Fruit fly (Drosophila melanogaster): ENCODE measurements around the gene yellow-g2.

Gene yellow-g2

dm6 chr3L:2257412-2257862, 18.9 kb upstream of the yellow-g2 start, which contains the start of the genes CG1275 and Elp5:
Gene CG1275, minus strand, starts transcription at chr3L:2257423.
Gene Elp5, plus strand, starts transcription at chr3L:2257456.
- TF ChIP-seq pan (optimal IDR thresholded peaks at IDR 0.05) = no peak
- no peak for TF ChIP-seq psq (optimal IDR thresholded peaks at IDR 0.05)
- TF ChIP-seq EcR (GFP tag; optimal IDR thresholded peaks at IDR 0.05) = no peak
- TF ChIP-seq usp (GFP tag; optimal IDR thresholded peaks at IDR 0.05) = no peak
- no peak for TF ChIP-seq Dll (optimal IDR thresholded peaks at IDR 0.05)
- no peak for TF ChIP-seq CG8478 (optimal IDR thresholded peaks at IDR 0.05)

dm6 chr3L:2261282-2261681, 15.1 kb upstream of the yellow-g2 start:
- TF ChIP-seq CG8478 (optimal IDR thresholded peaks at IDR 0.05) (no peak), usp (GFP tag; optimal IDR thresholded peaks at IDR 0.05) (no peak), EcR (GFP tag; optimal IDR thresholded peaks at IDR 0.05) (no peak), pan (optimal IDR thresholded peaks at IDR 0.05) (no peak), psq (optimal IDR thresholded peaks at IDR 0.05) (no peak), Dll (optimal IDR thresholded peaks at IDR 0.05) (no peak)

- no peak for TF ChIP-seq CG8478 (optimal IDR thresholded peaks at IDR 0.05)
- TF ChIP-seq EcR (GFP tag; optimal IDR thresholded peaks at IDR 0.05) = no peak
- no peak for TF ChIP-seq psq (optimal IDR thresholded peaks at IDR 0.05)
Measured at dm6 chr3L:2262515-2262944, 13.8 kb upstream of the yellow-g2 start, which contains the start of the genes oxt and CG13807. Gene oxt, minus strand, starts transcription at chr3L:2262664. Gene CG13807, plus strand, starts transcription at chr3L:2262919.

- no peak for TF ChIP-seq Dll (optimal IDR thresholded peaks at IDR 0.05)
- TF ChIP-seq psq (optimal IDR thresholded peaks at IDR 0.05) = no peak
- no peak for TF ChIP-seq pan (optimal IDR thresholded peaks at IDR 0.05)
- no peak for TF ChIP-seq CG8478 (optimal IDR thresholded peaks at IDR 0.05)
- TF ChIP-seq EcR (GFP tag; optimal IDR thresholded peaks at IDR 0.05) = no peak
- no peak for TF ChIP-seq usp (GFP tag; optimal IDR thresholded peaks at IDR 0.05)
Measured at dm6 chr3L:2265692-2266444, 10.5 kb upstream of the yellow-g2 start, which contains the start of the genes ecd and CG13806. Gene ecd, minus strand, starts transcription at chr3L:2265857. Gene CG13806, plus strand, starts transcription at chr3L:2266394.

dm6 chr3L:2267558-2267957, 8.8 kb upstream of the yellow-g2 start, which contains the start of gene obst-I:
Gene obst-I, plus strand, starts transcription at chr3L:2267858.
- TF ChIP-seq psq (optimal IDR thresholded peaks at IDR 0.05) (no peak), Dll (optimal IDR thresholded peaks at IDR 0.05) (no peak), usp (GFP tag; optimal IDR thresholded peaks at IDR 0.05) (no peak), pan (optimal IDR thresholded peaks at IDR 0.05) (no peak), CG8478 (optimal IDR thresholded peaks at IDR 0.05) (no peak), EcR (GFP tag; optimal IDR thresholded peaks at IDR 0.05) (no peak)

- TF ChIP-seq pan (optimal IDR thresholded peaks at IDR 0.05) = no peak
- TF ChIP-seq usp (GFP tag; optimal IDR thresholded peaks at IDR 0.05) = no peak
- no peak for TF ChIP-seq psq (optimal IDR thresholded peaks at IDR 0.05)
- TF ChIP-seq CG8478 (optimal IDR thresholded peaks at IDR 0.05) = no peak
- no peak for TF ChIP-seq EcR (GFP tag; optimal IDR thresholded peaks at IDR 0.05)
- no peak for TF ChIP-seq Dll (optimal IDR thresholded peaks at IDR 0.05)
Measured at dm6 chr3L:2268525-2268924, 7.8 kb upstream of the yellow-g2 start, which contains the start of gene CG32302. Gene CG32302, plus strand, starts transcription at chr3L:2268825.

- TF ChIP-seq psq (optimal IDR thresholded peaks at IDR 0.05) (no peak), EcR (GFP tag; optimal IDR thresholded peaks at IDR 0.05) (no peak), usp (GFP tag; optimal IDR thresholded peaks at IDR 0.05) (no peak), CG8478 (optimal IDR thresholded peaks at IDR 0.05) (no peak), Dll (optimal IDR thresholded peaks at IDR 0.05) (no peak)
Measured at dm6 chr3L:2272669-2273068, 3.7 kb upstream of the yellow-g2 start, which contains the start of gene yellow-g. Gene yellow-g, minus strand, starts transcription at chr3L:2272769.

- no peak for TF ChIP-seq pan (optimal IDR thresholded peaks at IDR 0.05)
- TF ChIP-seq Dll (optimal IDR thresholded peaks at IDR 0.05) = no peak
- TF ChIP-seq EcR (GFP tag; optimal IDR thresholded peaks at IDR 0.05) = no peak
- TF ChIP-seq psq (optimal IDR thresholded peaks at IDR 0.05) = no peak
- TF ChIP-seq CG8478 (optimal IDR thresholded peaks at IDR 0.05) = no peak
- TF ChIP-seq usp (GFP tag; optimal IDR thresholded peaks at IDR 0.05) = no peak
Measured at dm6 chr3L:2273392-2273791, 3.0 kb upstream of the yellow-g2 start.

dm6 chr3L:2282506-2282905, 6.2 kb downstream of the yellow-g2 start, which contains the start of gene MsR2:
Gene MsR2, plus strand, starts transcription at chr3L:2282883.
- TF ChIP-seq Dll (optimal IDR thresholded peaks at IDR 0.05) (no peak), pan (optimal IDR thresholded peaks at IDR 0.05) (no peak), usp (GFP tag; optimal IDR thresholded peaks at IDR 0.05) (no peak), CG8478 (optimal IDR thresholded peaks at IDR 0.05) (no peak), EcR (GFP tag; optimal IDR thresholded peaks at IDR 0.05) (no peak), psq (optimal IDR thresholded peaks at IDR 0.05) (no peak)

- TF ChIP-seq usp (GFP tag; optimal IDR thresholded peaks at IDR 0.05) (no peak), CG8478 (optimal IDR thresholded peaks at IDR 0.05) (no peak), EcR (GFP tag; optimal IDR thresholded peaks at IDR 0.05) (no peak), Dll (optimal IDR thresholded peaks at IDR 0.05) (no peak), psq (optimal IDR thresholded peaks at IDR 0.05) (no peak), pan (optimal IDR thresholded peaks at IDR 0.05) (no peak)
Measured at dm6 chr3L:2322257-2322776, 46.0 kb downstream of the yellow-g2 start, which contains the start of gene MsR1. Gene MsR1, plus strand, starts transcription at chr3L:2322693.

dm6 chr3L:2325276-2325675, 48.9 kb downstream of the yellow-g2 start:
- TF ChIP-seq pan (optimal IDR thresholded peaks at IDR 0.05) = no peak
